Worm (Caenorhabditis elegans) whole organism, mixed stage, embryonic: Measurements from ENCODE around the gene swsn-6.

Experiments used
- M03D4.4 ChIP-seq: sonication (generic microtip); optimal IDR thresholded peaks from 2 replicates; lab custom pipeline; 2017; ENCODE audit warnings: mild to moderate bottlenecking, missing genetic modification characterization, missing compliant biosample characterization
- bed-3 ChIP-seq: fragments of 200-800 bp; sonication (Bioruptor generic); optimal IDR thresholded peaks from 3 replicates; lab custom pipeline; 2018; ENCODE audit warnings: mild to moderate bottlenecking, missing genetic modification characterization, moderate library complexity, missing compliant biosample characterization
- ceh-39 ChIP-seq: fragments of 150-350 bp; optimal IDR thresholded peaks from 2 replicates; lab custom pipeline; 2014; ENCODE audit warnings: missing biosample characterization, missing genetic modification characterization
- ceh-43 ChIP-seq: fragments of 200-800 bp; sonication (Bioruptor generic); optimal IDR thresholded peaks from 2 replicates; lab custom pipeline; 2018; ENCODE audit warnings: mild to moderate bottlenecking, missing genetic modification characterization, moderate library complexity, missing compliant biosample characterization
- ceh-83 ChIP-seq: fragments of 200-800 bp; sonication (Bioruptor generic); optimal IDR thresholded peaks from 2 replicates; lab custom pipeline; 2018; ENCODE audit warnings: mild to moderate bottlenecking, missing genetic modification characterization, missing compliant biosample characterization
- ces-1 ChIP-seq: fragments of 150-350 bp; optimal IDR thresholded peaks from 2 replicates; lab custom pipeline; 2014; ENCODE audit warnings: missing biosample characterization, missing genetic modification reagents, missing genetic modification characterization
- cnd-1 ChIP-seq: fragments of 200-800 bp; sonication (Bioruptor generic); optimal IDR thresholded peaks from 2 replicates; lab custom pipeline; 2018; ENCODE audit warnings: mild to moderate bottlenecking, missing genetic modification characterization, missing compliant biosample characterization
- elt-1 ChIP-seq: sonication (generic microtip); optimal IDR thresholded peaks from 2 replicates; lab custom pipeline; 2017; ENCODE audit warnings: missing genetic modification characterization, mild to moderate bottlenecking, missing compliant biosample characterization, antibody characterized with exemption, moderate library complexity, borderline replicate concordance; ENCODE audit not compliant: insufficient read depth
- elt-3 ChIP-seq: fragments of 150-350 bp; optimal IDR thresholded peaks from 2 replicates; lab custom pipeline; 2014; ENCODE audit warnings: missing biosample characterization, missing genetic modification characterization
- flh-1 ChIP-seq: fragments of 200-800 bp; sonication (Bioruptor generic); optimal IDR thresholded peaks from 2 replicates; lab custom pipeline; 2018; ENCODE audit warnings: mild to moderate bottlenecking, missing genetic modification characterization, moderate library complexity, missing compliant biosample characterization
- ham-2 ChIP-seq: fragments of 200-800 bp; sonication (Bioruptor generic); optimal IDR thresholded peaks from 2 replicates; lab custom pipeline; 2018; ENCODE audit warnings: mild to moderate bottlenecking, missing genetic modification characterization, missing compliant biosample characterization
- hlh-1 ChIP-seq: fragments of 150-350 bp; optimal IDR thresholded peaks from 2 replicates; lab custom pipeline; 2014; ENCODE audit warnings: missing biosample characterization, missing genetic modification reagents, missing genetic modification characterization
- lin-32 ChIP-seq: fragments of 200-800 bp; sonication (Bioruptor generic); optimal IDR thresholded peaks from 2 replicates; lab custom pipeline; 2018; ENCODE audit warnings: mild to moderate bottlenecking, missing genetic modification characterization, missing compliant biosample characterization
- lsy-2 ChIP-seq: fragments of 150-350 bp; optimal IDR thresholded peaks from 2 replicates; lab custom pipeline; 2014; ENCODE audit warnings: missing biosample characterization, missing genetic modification characterization
- mab-5 ChIP-seq: fragments of 150-350 bp; optimal IDR thresholded peaks from 2 replicates; lab custom pipeline; 2014; ENCODE audit warnings: missing biosample characterization, missing genetic modification characterization
- mep-1 ChIP-seq: fragments of 150-350 bp; optimal IDR thresholded peaks from 2 replicates; lab custom pipeline; 2017; ENCODE audit warnings: missing biosample characterization, missing genetic modification reagents, missing genetic modification characterization, inconsistent platforms
- mls-2 ChIP-seq: sonication (generic microtip); optimal IDR thresholded peaks from 2 replicates; lab custom pipeline; 2016; ENCODE audit warnings: mild to moderate bottlenecking, missing genetic modification characterization, moderate library complexity, missing compliant biosample characterization
- nhr-12 ChIP-seq: fragments of 150-350 bp; optimal IDR thresholded peaks from 2 replicates; lab custom pipeline; 2014; ENCODE audit warnings: missing biosample characterization, missing genetic modification characterization
- nhr-2 ChIP-seq: fragments of 150-350 bp; optimal IDR thresholded peaks from 2 replicates; lab custom pipeline; 2014; ENCODE audit warnings: missing biosample characterization, missing genetic modification characterization
- nhr-237 ChIP-seq: fragments of 150-350 bp; optimal IDR thresholded peaks from 2 replicates; lab custom pipeline; 2014; ENCODE audit warnings: missing biosample characterization, missing genetic modification characterization
- nhr-28 ChIP-seq: fragments of 150-350 bp; optimal IDR thresholded peaks from 2 replicates; lab custom pipeline; 2014; ENCODE audit warnings: missing biosample characterization, missing genetic modification characterization
- nhr-76 ChIP-seq: sonication (generic microtip); optimal IDR thresholded peaks from 2 replicates; lab custom pipeline; 2017; ENCODE audit warnings: missing biosample characterization, missing genetic modification characterization
- pha-4 ChIP-seq: fragments of 150-350 bp; optimal IDR thresholded peaks from 2 replicates; lab custom pipeline; 2018; ENCODE audit warnings: missing biosample characterization, missing genetic modification reagents, missing genetic modification characterization
- sem-2 ChIP-seq: fragments of 200-800 bp; sonication (Bioruptor generic); optimal IDR thresholded peaks from 2 replicates; lab custom pipeline; 2018; ENCODE audit warnings: mild to moderate bottlenecking, missing genetic modification characterization, missing compliant biosample characterization
- sptf-1 ChIP-seq: sonication (generic microtip); optimal IDR thresholded peaks from 2 replicates; lab custom pipeline; 2017; ENCODE audit warnings: mild to moderate bottlenecking, missing genetic modification characterization, moderate library complexity, missing compliant biosample characterization
- tbx-8 ChIP-seq: fragments of 200-800 bp; sonication (Bioruptor generic); optimal IDR thresholded peaks from 2 replicates; lab custom pipeline; 2018; ENCODE audit warnings: mild to moderate bottlenecking, missing genetic modification characterization, moderate library complexity, missing compliant biosample characterization
- unc-120 ChIP-seq: sonication (generic microtip); optimal IDR thresholded peaks from 2 replicates; lab custom pipeline; 2017; ENCODE audit warnings: missing genetic modification characterization, missing compliant biosample characterization; ENCODE audit not compliant: poor library complexity, severe bottlenecking
- unc-62 ChIP-seq: fragments of 150-350 bp; optimal IDR thresholded peaks from 2 replicates; lab custom pipeline; 2014; ENCODE audit warnings: missing biosample characterization, missing genetic modification reagents, missing genetic modification characterization
- zip-8 ChIP-seq: fragments of 150-350 bp; optimal IDR thresholded peaks from 2 replicates; lab custom pipeline; 2014; ENCODE audit warnings: missing biosample characterization, missing genetic modification characterization
- ztf-11 ChIP-seq: fragments of 150-350 bp; optimal IDR thresholded peaks from 2 replicates; lab custom pipeline; 2014; ENCODE audit warnings: missing biosample characterization, missing genetic modification characterization

swsn-6 gene

DNA sequence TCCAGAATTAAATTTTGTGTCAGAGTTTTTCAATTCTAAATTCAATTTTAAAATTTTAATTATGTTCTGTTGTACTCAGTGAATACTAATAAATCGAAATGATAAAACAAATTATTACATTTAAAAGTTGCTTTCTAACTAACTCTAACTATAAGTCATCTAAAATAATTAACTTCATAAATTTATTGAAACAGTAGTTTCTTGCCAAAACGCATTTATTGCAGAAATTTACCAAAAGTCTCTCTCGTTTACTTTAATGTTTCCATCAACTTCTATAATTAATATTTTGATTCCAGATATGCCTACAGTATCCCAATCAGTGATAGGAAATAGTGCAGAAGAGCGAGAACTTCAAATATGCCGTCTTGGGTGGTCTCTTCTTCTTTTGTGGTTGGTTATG, 5.8 kb downstream of the swsn-6 start, which contains the start of gene ZK616.1:
Gene ZK616.1 (plus strand): TSS at position 301 of the 400 bp plus-strand sequence.
- TF ChIP-seq ces-1 (no peak), tbx-8 (GFP tag; lab: Kevin White, UChicago) (no peak), mls-2 (tag; lab: Kevin White, UChicago) (no peak), flh-1 (no peak), sem-2 (GFP tag; lab: Kevin White, UChicago) (no peak), ztf-11 (tag; lab: Kevin White, UChicago) (no peak), elt-1 (tag; lab: Kevin White, UChicago) (no peak), nhr-28 (tag; lab: Kevin White, UChicago) (no peak), unc-62 (GFP tag; lab: Kevin White, UChicago) (no peak), hlh-1 (no peak), pha-4 (tag; lab: Kevin White, UChicago) (no peak), lsy-2 (tag; lab: Kevin White, UChicago) (no peak), ceh-43 (GFP tag; lab: Kevin White, UChicago) (no peak), cnd-1 (tag; lab: Kevin White, UChicago) (no peak), nhr-2 (tag; lab: Kevin White, UChicago) (no peak), ham-2 (GFP tag; lab: Kevin White, UChicago) (no peak)
- TF ChIP-seq, all 35 proteins: peak for 0

DNA sequence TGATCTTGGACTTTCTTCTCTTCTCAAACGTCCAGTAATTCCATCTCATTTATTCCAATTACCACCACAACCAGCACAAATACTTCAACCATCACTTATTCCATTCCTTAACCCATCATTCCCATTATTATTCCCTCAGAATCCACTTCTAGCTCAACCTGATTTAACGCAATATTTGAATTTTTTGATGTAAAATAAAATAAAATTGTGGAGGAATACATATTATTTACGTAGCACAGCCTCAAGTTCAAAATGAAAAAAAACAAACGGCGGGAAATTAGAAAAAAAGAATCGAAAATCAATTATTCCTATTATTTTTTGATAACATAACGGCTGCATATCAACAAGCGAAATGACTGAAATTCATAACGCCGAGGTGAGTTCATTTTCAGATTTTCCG, 10.5 kb downstream of the swsn-6 start, which contains the start of gene ZK616.61:
Gene ZK616.61 (plus strand): TSS at position 301 of the 400 bp plus-strand sequence.
- TF ChIP-seq bed-3 (GFP tag; lab: Kevin White, UChicago) (no peak), zip-8 (tag; lab: Kevin White, UChicago) (no peak), unc-62 (GFP tag; lab: Kevin White, UChicago) (no peak), unc-120 (no peak), mab-5 (tag; lab: Kevin White, UChicago) (no peak), ceh-83 (no peak), nhr-237 (tag; lab: Kevin White, UChicago) (no peak), flh-1 (no peak), nhr-2 (tag; lab: Kevin White, UChicago) (no peak), ham-2 (GFP tag; lab: Kevin White, UChicago) (no peak), cnd-1 (tag; lab: Kevin White, UChicago) (no peak), elt-3 (tag; lab: Kevin White, UChicago) (no peak), lin-32 (no peak), ztf-11 (tag; lab: Kevin White, UChicago) (no peak)
- TF ChIP-seq, all 35 proteins: peak for 0

DNA sequence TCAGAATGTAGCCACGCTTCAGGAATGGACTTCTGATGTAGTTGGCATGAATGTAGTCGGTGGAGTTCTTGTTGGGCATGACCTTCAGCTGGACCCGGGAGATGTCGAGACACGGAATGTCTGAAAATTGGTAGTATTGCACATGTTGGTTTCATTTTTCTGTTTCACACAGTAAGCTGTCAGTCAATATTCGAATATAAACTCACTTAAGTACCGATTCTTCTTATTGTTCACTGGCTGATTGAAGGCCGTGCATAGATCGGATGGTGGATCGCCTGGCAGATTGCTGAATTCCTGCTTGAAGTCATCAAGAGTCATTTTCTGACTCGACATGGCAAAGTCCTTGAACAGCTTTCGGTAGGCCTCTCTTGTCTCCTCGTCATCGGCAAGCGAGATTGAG, 14.3 kb downstream of the swsn-6 start:
- no peak for TF ChIP-seq lsy-2 (tag; lab: Kevin White, UChicago)
- TF ChIP-seq nhr-237 (tag; lab: Kevin White, UChicago): no peak
- TF ChIP-seq cnd-1 (tag; lab: Kevin White, UChicago): no peak
- no peak for TF ChIP-seq elt-1 (tag; lab: Kevin White, UChicago)
- TF ChIP-seq ztf-11 (tag; lab: Kevin White, UChicago): no peak

DNA sequence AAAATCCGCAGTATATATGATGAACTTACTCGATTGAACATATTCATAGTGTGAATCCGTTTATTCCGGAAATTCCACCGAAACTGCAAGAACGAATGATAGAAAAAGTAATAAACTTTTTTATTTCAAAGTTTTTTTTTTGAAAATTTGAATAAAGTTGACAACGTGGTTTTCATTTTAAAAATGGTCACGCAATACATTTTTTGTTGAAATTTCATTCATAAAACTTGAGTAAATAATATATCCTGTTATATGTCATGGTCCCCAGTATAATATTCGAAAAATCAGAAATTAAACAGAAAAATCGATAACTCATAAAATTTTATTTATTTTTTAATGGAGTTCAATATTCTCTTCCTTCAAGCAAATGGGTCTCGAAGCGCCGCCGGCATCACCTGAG, 16.3 kb downstream of the swsn-6 start, which contains the start of gene ZK616.65:
Gene ZK616.65 (minus strand): TSS at position 101 of the 400 bp plus-strand sequence.
- TF ChIP-seq ceh-43 (GFP tag; lab: Kevin White, UChicago) (no peak), tbx-8 (GFP tag; lab: Kevin White, UChicago) (no peak), elt-3 (tag; lab: Kevin White, UChicago) (no peak), M03D4.4 (tag; lab: Kevin White, UChicago) (no peak), hlh-1 (no peak)

DNA sequence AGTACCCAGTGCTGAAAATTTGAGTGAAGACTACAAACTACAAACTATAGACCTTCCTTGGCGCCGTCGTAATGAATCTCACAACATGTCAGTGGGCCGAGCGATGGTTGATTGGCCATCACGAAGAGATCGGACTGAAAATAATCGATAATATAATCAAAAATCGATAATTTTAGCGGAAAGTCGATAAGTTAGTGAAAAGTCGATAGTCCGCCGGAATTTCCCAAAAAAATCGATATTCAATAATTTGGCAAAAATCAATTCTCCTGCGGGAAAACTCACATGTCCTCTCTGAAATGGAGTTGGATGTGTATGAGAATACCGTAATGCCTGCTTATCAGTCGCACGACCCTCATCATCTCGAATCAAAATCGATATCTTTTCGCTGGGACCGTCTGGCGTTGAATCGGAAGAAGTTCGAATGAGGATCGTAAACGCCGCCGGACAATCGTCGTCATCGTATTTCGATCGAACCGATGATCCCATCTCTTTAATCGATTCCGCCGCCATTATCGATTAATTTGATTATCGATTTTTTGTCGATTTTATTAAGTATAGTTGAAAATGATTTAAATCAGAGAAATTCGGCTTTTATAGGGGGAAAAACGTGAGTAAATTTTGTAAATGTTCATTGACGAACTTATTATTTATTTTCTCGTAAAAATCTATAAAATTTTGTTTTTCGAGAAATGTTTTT, 17.0 kb downstream of the swsn-6 start, which contains the start of gene ZK616.8:
Gene ZK616.8 (minus strand): TSS at position 553 of the 697 bp plus-strand sequence.
- TF ChIP-seq nhr-76 (tag; lab: Kevin White, UChicago) (no peak), sptf-1 (tag; lab: Kevin White, UChicago) (no peak), mep-1 (tag; lab: Kevin White, UChicago) (no peak), zip-8 (tag; lab: Kevin White, UChicago) (no peak), nhr-237 (tag; lab: Kevin White, UChicago) (no peak), ceh-39 (no peak), nhr-12 (tag; lab: Kevin White, UChicago) (no peak), M03D4.4 (tag; lab: Kevin White, UChicago) (no peak), ces-1 (no peak)
